Worm (Caenorhabditis elegans): Measurements from ENCODE around the gene sek-5.

DNA sequence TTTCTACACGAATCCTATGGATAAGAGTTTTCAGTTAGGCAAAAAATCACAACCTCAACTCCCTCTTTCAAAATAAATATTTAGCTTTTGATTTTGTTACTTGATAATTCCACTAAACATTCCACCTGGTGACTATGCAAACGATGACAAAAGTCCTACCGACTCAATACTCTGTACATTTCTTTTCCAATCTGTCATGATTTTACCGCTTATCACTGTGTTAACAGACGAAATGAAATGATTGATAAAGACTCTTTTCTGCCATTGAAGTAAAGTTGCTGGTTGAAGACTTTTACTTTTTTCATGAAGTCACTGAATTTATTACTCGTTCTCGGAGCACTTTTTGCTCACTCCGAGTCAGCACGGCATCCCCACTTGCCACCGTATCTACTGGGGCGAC, 48.2 kb upstream of the sek-5 start, which contains the start of gene C26B9.5:
- TF ChIP-seq him-1 (tag; optimal IDR thresholded peaks at IDR 0.05) (no peak), dao-5 (tag; optimal IDR thresholded peaks at IDR 0.05) (no peak), W03F9.2 (tag; optimal IDR thresholded peaks at IDR 0.05) (no peak)
